Fruit fly (Drosophila melanogaster): ENCODE results near the gene CG14891.

- TF ChIP-seq CG10669 (GFP tag; optimal IDR thresholded peaks at IDR 0.05): no peak
- no peak for TF ChIP-seq CG6792 (GFP tag; optimal IDR thresholded peaks at IDR 0.05)
- TF ChIP-seq Blimp-1 (GFP tag; optimal IDR thresholded peaks at IDR 0.05): no peak
- no peak for TF ChIP-seq CG31627 (GFP tag; optimal IDR thresholded peaks at IDR 0.05)
- TF ChIP-seq CG8119 (GFP tag; IDR thresholded peaks at IDR 0.05): no peak
- TF ChIP-seq OdsH (GFP tag; optimal IDR thresholded peaks at IDR 0.05): no peak
These were observed 19.4 kb upstream of the CG14891 start for dm6 chr3R:16551680-16552627.

All from whole organism, prepupa.